Worm (Caenorhabditis elegans): ENCODE results near the gene M163.7.

Gene M163.7

DNA sequence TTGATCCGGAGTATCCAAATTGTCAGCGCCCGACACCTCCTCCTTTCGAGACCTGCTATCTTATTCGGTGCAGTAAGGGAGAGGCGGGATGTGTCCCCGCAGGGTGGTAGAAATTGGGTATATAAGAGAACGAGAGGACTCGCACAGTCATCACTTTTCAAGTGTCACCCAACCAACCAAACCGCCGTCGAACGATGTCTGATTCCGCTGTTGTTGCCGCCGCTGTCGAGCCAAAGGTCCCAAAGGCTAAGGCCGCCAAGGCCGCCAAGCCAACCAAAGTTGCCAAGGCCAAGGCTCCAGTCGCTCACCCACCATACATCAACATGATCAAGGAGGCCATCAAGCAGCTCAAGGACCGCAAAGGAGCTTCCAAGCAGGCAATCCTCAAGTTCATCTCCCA lies 25.3 kb downstream of the M163.7 start, which contains the start of gene his-24 (continued):
- TF ChIP-seq dpl-1 (GFP tag; optimal IDR thresholded peaks at IDR 0.05) (peak in 2 of 3 experiments; percentile 27 to 49), lir-3 (tag; optimal IDR thresholded peaks at IDR 0.05; ENCODE audit: poor library complexity) (no peak), nhr-85 (tag) (peak; percentile 85), elt-3 (tag; optimal IDR thresholded peaks at IDR 0.05) (peak in 2 of 6 experiments; percentile 9 to 56), nhr-19 (GFP tag; conservative IDR thresholded peaks at IDR 0.05) (peak; percentile 75), nhr-84 (tag; optimal IDR thresholded peaks at IDR 0.05) (no peak), dsc-1 (tag; optimal IDR thresholded peaks at IDR 0.05) (peak; percentile 58), fkh-8 (tag; optimal IDR thresholded peaks at IDR 0.05) (peak; percentile 72), fos-1 (tag; optimal IDR thresholded peaks at IDR 0.05) (peak; percentile 12), skn-1 (tag; optimal IDR thresholded peaks at IDR 0.05) (peak; percentile 43), swsn-7 (tag; optimal IDR thresholded peaks at IDR 0.05) (peak; percentile 97), unc-130 (tag; optimal IDR thresholded peaks at IDR 0.05) (no peak), nhr-11 (tag; optimal IDR thresholded peaks at IDR 0.05) (no peak), nhr-71 (tag; optimal IDR thresholded peaks at IDR 0.05) (peak; percentile 84), lin-39 (tag; optimal IDR thresholded peaks at IDR 0.05) (peak; percentile 14), Y116A8C.19 (tag; optimal IDR thresholded peaks at IDR 0.05; ENCODE audit: borderline replicate concordance) (no peak), F16B12.6 (tag; optimal IDR thresholded peaks at IDR 0.05) (peak; percentile 28), sox-4 (tag; optimal IDR thresholded peaks at IDR 0.05) (no peak), mep-1 (tag; optimal IDR thresholded peaks at IDR 0.05) (peak; percentile 35), unc-86 (tag; optimal IDR thresholded peaks at IDR 0.05) (peak; percentile 51), hpl-2 (GFP tag; optimal IDR thresholded peaks at IDR 0.05) (no peak), tbx-2 (tag; optimal IDR thresholded peaks at IDR 0.05) (peak; percentile 72), alr-1 (tag; optimal IDR thresholded peaks at IDR 0.05; ENCODE audit: borderline replicate concordance) (no peak), rnt-1 (tag; optimal IDR thresholded peaks at IDR 0.05) (peak; percentile 75), efl-3 (GFP tag; optimal IDR thresholded peaks at IDR 0.05) (peak; percentile 39), ama-1 (optimal IDR thresholded peaks at IDR 0.05) (peak; percentile 74), nhr-77 (tag; optimal IDR thresholded peaks at IDR 0.05) (peak; percentile 55), lin-35 (GFP tag; optimal IDR thresholded peaks at IDR 0.05) (peak; percentile 39 to 73), mdl-1 (tag; optimal IDR thresholded peaks at IDR 0.05) (peak in 1 of 2 experiments; percentile 46), ceh-8 (GFP tag; optimal IDR thresholded peaks at IDR 0.05) (peak; percentile 52), sup-37 (GFP tag; optimal IDR thresholded peaks at IDR 0.05) (peak; percentile 43), ceh-63 (GFP tag; optimal IDR thresholded peaks at IDR 0.05) (no peak), ztf-11 (tag; optimal IDR thresholded peaks at IDR 0.05) (peak in 1 of 2 experiments; percentile 70), grh-1 (GFP tag; IDR thresholded peaks at IDR 0.05) (peak; percentile 68), vab-15 (tag; optimal IDR thresholded peaks at IDR 0.05) (peak; percentile 40)

DNA sequence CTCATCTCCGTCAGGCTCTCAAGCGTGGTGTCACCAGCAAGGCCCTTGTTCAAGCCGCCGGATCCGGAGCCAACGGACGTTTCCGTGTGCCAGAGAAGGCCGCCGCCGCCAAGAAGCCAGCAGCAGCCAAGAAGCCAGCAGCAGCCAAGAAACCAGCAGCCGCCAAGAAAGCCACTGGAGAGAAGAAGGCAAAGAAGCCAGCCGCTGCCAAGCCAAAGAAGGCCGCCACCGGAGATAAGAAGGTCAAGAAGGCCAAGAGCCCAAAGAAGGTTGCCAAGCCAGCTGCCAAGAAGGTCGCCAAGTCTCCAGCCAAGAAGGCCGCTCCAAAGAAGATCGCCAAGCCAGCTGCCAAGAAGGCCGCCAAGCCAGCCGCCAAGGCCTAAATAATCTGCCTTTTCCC lies 25.9 kb downstream of the M163.7 start:
- TF ChIP-seq ces-1 (GFP tag; optimal IDR thresholded peaks at IDR 0.05), result no peak
- no peak for TF ChIP-seq dpl-1 (GFP tag; optimal IDR thresholded peaks at IDR 0.05)
- TF ChIP-seq elt-3 (tag; optimal IDR thresholded peaks at IDR 0.05), result no peak
- no peak for TF ChIP-seq nhr-12 (tag; optimal IDR thresholded peaks at IDR 0.05)
- TF ChIP-seq isw-1 (GFP tag; IDR thresholded peaks at IDR 0.05), result no peak
- TF ChIP-seq efl-1 (optimal IDR thresholded peaks at IDR 0.05), result no peak
- TF ChIP-seq efl-1 (GFP tag; optimal IDR thresholded peaks at IDR 0.05 in 1 of 2), result no peak
- TF ChIP-seq pag-3 (tag; optimal IDR thresholded peaks at IDR 0.05; ENCODE audit: borderline replicate concordance, insufficient read depth), result no peak
- no peak for TF ChIP-seq aly-2 (tag; optimal IDR thresholded peaks at IDR 0.05)
- TF ChIP-seq sox-4 (tag; optimal IDR thresholded peaks at IDR 0.05), result no peak
